Worm (Caenorhabditis elegans) whole organism, young adult: Measurements from ENCODE around the gene Y43B11AR.1.

Experiments used
- B0336.3 ChIP-seq: fragments of 200-800 bp; sonication (Bioruptor generic); IDR thresholded peaks from 2 replicates; pipeline ENCODE4 v1.3.6; 2022; ENCODE audit warnings: missing genetic modification characterization, missing compliant biosample characterization
- C06A6.2 ChIP-seq: fragments of 200-800 bp; sonication (Bioruptor generic); conservative IDR thresholded peaks from 2 replicates; pipeline ENCODE4 v1.3.6; 2022; ENCODE audit warnings: missing genetic modification characterization, missing compliant biosample characterization
- C17E4.6 ChIP-seq: fragments of 200-800 bp; sonication (Bioruptor generic); IDR thresholded peaks from 2 replicates; pipeline ENCODE4 v1.3.6; 2022; ENCODE audit warnings: missing genetic modification reagents, missing genetic modification characterization, missing compliant biosample characterization
- D2030.7 ChIP-seq: fragments of 200-800 bp; sonication (Bioruptor generic); IDR thresholded peaks from 2 replicates; pipeline ENCODE4 v1.3.6; 2022; ENCODE audit warnings: missing genetic modification reagents, missing genetic modification characterization, missing compliant biosample characterization
- F10E7.11 ChIP-seq: sonication (generic microtip); optimal IDR thresholded peaks from 2 replicates; lab custom pipeline; 2017; ENCODE audit warnings: mild to moderate bottlenecking, missing genetic modification characterization, moderate library complexity, missing compliant biosample characterization
- F22D6.2 ChIP-seq: sonication (generic microtip); optimal IDR thresholded peaks from 2 replicates; lab custom pipeline; 2016; ENCODE audit warnings: mild to moderate bottlenecking, missing genetic modification characterization, missing compliant biosample characterization
- F52B5.7 ChIP-seq: sonication (generic microtip); optimal IDR thresholded peaks from 2 replicates; lab custom pipeline; 2016; ENCODE audit warnings: mild to moderate bottlenecking, missing genetic modification characterization, missing compliant biosample characterization
- F57A8.1 ChIP-seq: fragments of 200-800 bp; sonication (Bioruptor generic); optimal IDR thresholded peaks from 2 replicates; lab custom pipeline; 2018; ENCODE audit warnings: mild to moderate bottlenecking, missing genetic modification characterization, moderate library complexity, missing compliant biosample characterization
- K12H6.12 ChIP-seq: fragments of 200-800 bp; sonication (Bioruptor generic); optimal IDR thresholded peaks from 2 replicates; lab custom pipeline; 2018; ENCODE audit warnings: mild to moderate bottlenecking, missing genetic modification characterization, missing compliant biosample characterization
- Y56A3A.18 ChIP-seq: fragments of 200-800 bp; sonication (Bioruptor generic); IDR thresholded peaks from 2 replicates; pipeline ENCODE4 v1.3.6; 2022; ENCODE audit warnings: missing genetic modification reagents, missing genetic modification characterization, missing compliant biosample characterization
- Y79H2A.3 ChIP-seq: fragments of 200-800 bp; sonication (Bioruptor generic); conservative IDR thresholded peaks from 2 replicates; pipeline ENCODE4 v1.3.6; 2022; ENCODE audit warnings: missing genetic modification reagents, missing genetic modification characterization, missing compliant biosample characterization
- ZK185.1 ChIP-seq: sonication (generic microtip); optimal IDR thresholded peaks from 2 replicates; lab custom pipeline; 2016; ENCODE audit warnings: mild to moderate bottlenecking, missing genetic modification characterization, missing compliant biosample characterization; ENCODE audit not compliant: poor library complexity, severe bottlenecking
- aptf-3 ChIP-seq: fragments of 200-800 bp; sonication (Bioruptor generic); IDR thresholded peaks from 2 replicates; pipeline ENCODE4 v1.3.6; 2022; ENCODE audit warnings: missing genetic modification characterization, missing compliant biosample characterization
- attf-3 ChIP-seq: fragments of 200-800 bp; sonication (Bioruptor generic); conservative IDR thresholded peaks from 2 replicates; pipeline ENCODE4 v1.3.6; 2022; ENCODE audit warnings: missing genetic modification reagents, missing genetic modification characterization, missing compliant biosample characterization
- attf-6 ChIP-seq: fragments of 200-800 bp; sonication (Bioruptor generic); IDR thresholded peaks from 2 replicates; pipeline ENCODE4 v1.3.6; 2022; ENCODE audit warnings: missing genetic modification reagents, missing genetic modification characterization, missing compliant biosample characterization
- bed-2 ChIP-seq: fragments of 200-800 bp; sonication (Bioruptor generic); IDR thresholded peaks from 2 replicates; pipeline ENCODE4 v1.3.6; 2022; ENCODE audit warnings: missing genetic modification reagents, missing genetic modification characterization, missing compliant biosample characterization
- ceh-27 ChIP-seq: fragments of 200-800 bp; sonication (Bioruptor generic); optimal IDR thresholded peaks from 2 replicates; lab custom pipeline; 2018; ENCODE audit warnings: mild to moderate bottlenecking, missing genetic modification characterization, moderate library complexity, missing compliant biosample characterization
- egl-18 ChIP-seq: fragments of 200-800 bp; sonication (Bioruptor generic); IDR thresholded peaks from 2 replicates; pipeline ENCODE4 v1.3.6; 2022; ENCODE audit warnings: missing genetic modification reagents, missing genetic modification characterization, missing compliant biosample characterization
- egl-44 ChIP-seq: fragments of 200-800 bp; sonication (Bioruptor generic); IDR thresholded peaks from 2 replicates; pipeline ENCODE4 v1.3.6; 2022; ENCODE audit warnings: missing genetic modification reagents, missing genetic modification characterization, missing compliant biosample characterization
- egrh-3 ChIP-seq: fragments of 200-800 bp; sonication (Bioruptor generic); IDR thresholded peaks from 2 replicates; pipeline ENCODE4 v1.3.6; 2022; ENCODE audit warnings: missing genetic modification reagents, missing genetic modification characterization, missing compliant biosample characterization
- fkh-3 ChIP-seq: sonication (generic microtip); optimal IDR thresholded peaks from 2 replicates; lab custom pipeline; 2016; ENCODE audit warnings: mild to moderate bottlenecking, missing genetic modification characterization, missing compliant biosample characterization
- him-1 ChIP-seq: sonication (generic microtip); optimal IDR thresholded peaks from 2 replicates; lab custom pipeline; 2016; ENCODE audit warnings: missing genotype, missing genetic modification reagents, missing genetic modification characterization, missing compliant biosample characterization
- lag-1 ChIP-seq: fragments of 200-800 bp; sonication (Bioruptor generic); IDR thresholded peaks from 2 replicates; pipeline ENCODE4 v1.3.6; 2022; ENCODE audit warnings: missing genetic modification reagents, missing genetic modification characterization, missing compliant biosample characterization
- let-526 ChIP-seq: fragments of 200-800 bp; sonication (Bioruptor generic); IDR thresholded peaks from 2 replicates; pipeline ENCODE4 v1.3.6; 2022; ENCODE audit warnings: missing genetic modification reagents, missing genetic modification characterization, missing compliant biosample characterization
- let-607 ChIP-seq, 2 experiments: fragments of 200-800 bp in 1 of 2; sonication (Bioruptor generic) in 1 of 2; sonication (generic microtip) in 1 of 2; optimal IDR thresholded peaks; 2 replicates each; lab custom pipeline; 2016 to 2018; ENCODE audit warnings: mild to moderate bottlenecking in 2 of 2, missing compliant biosample characterization in 2 of 2, missing genetic modification characterization in 2 of 2, moderate library complexity in 2 of 2, missing genotype in 1 of 2
- lin-26 ChIP-seq: fragments of 200-800 bp; sonication (Bioruptor generic); IDR thresholded peaks from 2 replicates; pipeline ENCODE4 v1.3.6; 2022; ENCODE audit warnings: missing genetic modification reagents, missing genetic modification characterization, missing compliant biosample characterization
- lin-35 ChIP-seq, 3 experiments: fragments of 150-350 bp in 2 of 3; sonication (generic microtip) in 1 of 3; optimal IDR thresholded peaks; 2 replicates each; lab custom pipeline; 2014 to 2018; ENCODE audit warnings: missing biosample characterization in 3 of 3, missing genetic modification characterization in 3 of 3, missing genetic modification reagents in 3 of 3
- lir-1 ChIP-seq: fragments of 200-800 bp; sonication (Bioruptor generic); conservative IDR thresholded peaks from 2 replicates; pipeline ENCODE4 v1.3.6; 2022; ENCODE audit warnings: missing genetic modification reagents, missing genetic modification characterization, missing compliant biosample characterization
- lsl-1 ChIP-seq: fragments of 200-800 bp; sonication (Bioruptor generic); optimal IDR thresholded peaks from 2 replicates; lab custom pipeline; 2018; ENCODE audit warnings: mild to moderate bottlenecking, missing genetic modification characterization, moderate library complexity, missing compliant biosample characterization
- mxl-1 ChIP-seq: sonication (generic microtip); optimal IDR thresholded peaks from 2 replicates; lab custom pipeline; 2016; ENCODE audit warnings: missing genetic modification characterization, missing compliant biosample characterization
- nfya-1 ChIP-seq: sonication (generic microtip); optimal IDR thresholded peaks from 2 replicates; lab custom pipeline; 2017; ENCODE audit warnings: antibody characterized with exemption, missing compliant biosample characterization, missing genetic modification characterization, borderline replicate concordance; ENCODE audit not compliant: insufficient read depth
- nhr-120 ChIP-seq: fragments of 200-800 bp; sonication (Bioruptor generic); IDR thresholded peaks from 2 replicates; pipeline ENCODE4 v1.3.6; 2022; ENCODE audit warnings: missing genetic modification characterization, missing compliant biosample characterization
- nhr-27 ChIP-seq: fragments of 200-800 bp; sonication (Bioruptor generic); optimal IDR thresholded peaks from 2 replicates; lab custom pipeline; 2018; ENCODE audit warnings: mild to moderate bottlenecking, missing genetic modification characterization, moderate library complexity, missing compliant biosample characterization
- nhr-80 ChIP-seq: sonication (generic microtip); optimal IDR thresholded peaks from 2 replicates; lab custom pipeline; 2016; ENCODE audit warnings: missing genetic modification characterization, missing compliant biosample characterization
- rcor-1 ChIP-seq: fragments of 200-800 bp; sonication (Bioruptor generic); IDR thresholded peaks from 2 replicates; pipeline ENCODE4 v1.3.6; 2022; ENCODE audit warnings: missing genetic modification reagents, missing genetic modification characterization, missing compliant biosample characterization
- rec-8 ChIP-seq, 2 experiments: sonication (generic microtip); optimal IDR thresholded peaks; 2 replicates each; lab custom pipeline; 2016; ENCODE audit warnings: mild to moderate bottlenecking in 2 of 2, missing genetic modification characterization in 2 of 2, missing genetic modification reagents in 2 of 2, missing genotype in 2 of 2, missing biosample characterization in 1 of 2, missing compliant biosample characterization in 1 of 2, moderate library complexity in 1 of 2
- sdz-38 ChIP-seq: sonication (generic microtip); optimal IDR thresholded peaks from 2 replicates; lab custom pipeline; 2016; ENCODE audit warnings: missing genotype, missing genetic modification characterization, missing compliant biosample characterization
- snpc-1.1 ChIP-seq: sonication (generic microtip); optimal IDR thresholded peaks from 2 replicates; lab custom pipeline; 2017; ENCODE audit warnings: missing genetic modification characterization, mild to moderate bottlenecking, missing compliant biosample characterization, antibody characterized with exemption, moderate library complexity, missing genotype, missing genetic modification reagents; ENCODE audit not compliant: insufficient read depth
- snpc-3.4 ChIP-seq: sonication (generic microtip); optimal IDR thresholded peaks from 2 replicates; lab custom pipeline; 2017; ENCODE audit warnings: missing genetic modification characterization, mild to moderate bottlenecking, missing compliant biosample characterization, antibody characterized with exemption, moderate library complexity, missing genotype, missing genetic modification reagents
- snpc-4 ChIP-seq, 5 experiments: fragments of 150-350 bp in 1 of 5; sonication (generic microtip) in 4 of 5; optimal IDR thresholded peaks; 2 replicates each; lab custom pipeline; 2014 to 2018; ENCODE audit warnings: missing genetic modification characterization in 5 of 5, missing biosample characterization in 3 of 5, antibody characterized with exemption in 2 of 5, mild to moderate bottlenecking in 2 of 5, missing compliant biosample characterization in 2 of 5, missing genotype in 2 of 5, moderate library complexity in 2 of 5, missing genetic modification reagents in 1 of 5
- somi-1 ChIP-seq: fragments of 200-800 bp; sonication (Bioruptor generic); optimal IDR thresholded peaks from 2 replicates; lab custom pipeline; 2018; ENCODE audit warnings: mild to moderate bottlenecking, missing genetic modification characterization, missing compliant biosample characterization
- sptf-2 ChIP-seq: fragments of 200-800 bp; sonication (Bioruptor generic); optimal IDR thresholded peaks from 2 replicates; lab custom pipeline; 2018; ENCODE audit warnings: mild to moderate bottlenecking, missing genetic modification characterization, missing compliant biosample characterization
- tbp1 ChIP-seq: fragments of 200-800 bp; sonication (Bioruptor generic); optimal IDR thresholded peaks from 2 replicates; lab custom pipeline; 2018; ENCODE audit warnings: mild to moderate bottlenecking, missing genetic modification characterization, missing compliant biosample characterization
- tlf-1 ChIP-seq: fragments of 200-800 bp; sonication (Bioruptor generic); optimal IDR thresholded peaks from 2 replicates; lab custom pipeline; 2018; ENCODE audit warnings: mild to moderate bottlenecking, missing genetic modification characterization, missing compliant biosample characterization
- unc-130 ChIP-seq: sonication (generic microtip); optimal IDR thresholded peaks from 2 replicates; lab custom pipeline; 2016; ENCODE audit warnings: missing genetic modification reagents, missing genetic modification characterization, missing compliant biosample characterization
- xnd-1 ChIP-seq: sonication (generic microtip); optimal IDR thresholded peaks from 2 replicates; lab custom pipeline; 2016; ENCODE audit warnings: missing genotype, missing genetic modification reagents, missing genetic modification characterization, missing compliant biosample characterization
- ztf-22 ChIP-seq: fragments of 200-800 bp; sonication (Bioruptor generic); optimal IDR thresholded peaks from 2 replicates; lab custom pipeline; 2018; ENCODE audit warnings: mild to moderate bottlenecking, missing genetic modification characterization, moderate library complexity, missing compliant biosample characterization

The Y43B11AR.1 gene

DNA sequence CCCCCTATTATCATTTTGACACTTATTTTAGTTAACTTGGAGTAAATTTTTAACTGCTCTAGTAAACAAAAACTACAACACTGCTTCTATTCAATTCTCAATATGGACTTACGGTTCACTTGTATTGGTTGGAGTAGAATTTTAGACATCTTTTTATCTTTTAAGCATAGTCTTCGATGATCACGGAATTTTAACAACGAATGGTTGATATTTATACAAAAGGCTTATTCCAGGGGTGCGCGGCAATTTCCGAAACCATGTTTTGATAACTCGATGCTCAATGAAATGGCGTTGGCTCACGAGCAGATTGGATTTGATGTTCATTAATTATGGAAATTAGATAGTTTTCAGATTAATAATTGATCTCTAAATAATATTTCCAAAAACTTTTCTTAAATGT, 37.9 kb upstream of the Y43B11AR.1 start (continued):
- TF ChIP-seq let-607 (tag; optimal IDR thresholded peaks at IDR 0.05; lab: Kevin White, UChicago) (no peak), lin-26 (peak; percentile 47; the same call in 1 of the 2 replicates), C17E4.6 (GFP tag; lab: Robert Waterston, UW) (peak; percentile 57; the same call in 1 of the 2 replicates), snpc-4 (GFP tag; optimal IDR thresholded peaks at IDR 0.05; lab: Kevin White, UChicago) (no peak), snpc-4 (tag; optimal IDR thresholded peaks at IDR 0.05; lab: Kevin White, UChicago) (peak in 3 of 4 experiments; percentile 32 to 74 (median 40)), F22D6.2 (tag; lab: Kevin White, UChicago) (no peak), aptf-3 (GFP tag; lab: Robert Waterston, UW) (no peak), unc-130 (GFP tag; lab: Kevin White, UChicago) (peak; percentile 92), attf-3 (no peak), fkh-3 (tag; lab: Kevin White, UChicago) (peak; percentile 20), bed-2 (GFP tag; lab: Robert Waterston, UW) (no peak), snpc-1.1 (tag; lab: Kevin White, UChicago) (peak; percentile 59), rec-8 (tag; optimal IDR thresholded peaks at IDR 0.05; lab: Kevin White, UChicago) (peak; percentile 30 to 60), lag-1 (GFP tag; lab: Robert Waterston, UW) (no peak), xnd-1 (tag; lab: Kevin White, UChicago) (peak; percentile 62), K12H6.12 (tag; lab: Kevin White, UChicago) (no peak), nhr-80 (tag; lab: Kevin White, UChicago) (no peak), egrh-3 (GFP tag; lab: Robert Waterston, UW) (no peak), tlf-1 (GFP tag; lab: Kevin White, UChicago) (peak; percentile 42), F10E7.11 (tag; lab: Kevin White, UChicago) (peak; percentile 72), Y56A3A.18 (GFP tag; lab: Robert Waterston, UW) (peak; percentile 63), F52B5.7 (peak; percentile 28), lsl-1 (GFP tag; lab: Kevin White, UChicago) (peak; percentile 31), egl-44 (no peak), tbp1 (GFP tag; lab: Kevin White, UChicago) (peak; percentile 35), nhr-120 (GFP tag; lab: Robert Waterston, UW) (no peak), sptf-2 (no peak), B0336.3 (peak; percentile 93), let-526 (GFP tag; lab: Robert Waterston, UW) (no peak), nhr-27 (no peak), snpc-3.4 (tag; lab: Kevin White, UChicago) (peak; percentile 85), C06A6.2 (no peak), rcor-1 (GFP tag; lab: Robert Waterston, UW) (peak; percentile 82), him-1 (tag; lab: Kevin White, UChicago) (peak; percentile 38), ztf-22 (GFP tag; lab: Kevin White, UChicago) (no peak), Y79H2A.3 (peak; percentile 58; the same call in 1 of the 2 replicates), somi-1 (no peak), lin-35 (GFP tag; optimal IDR thresholded peaks at IDR 0.05; lab: Kevin White, UChicago) (peak in 1 of 3 experiments; percentile 4), mxl-1 (tag; lab: Kevin White, UChicago) (no peak), ZK185.1 (tag; lab: Kevin White, UChicago) (no peak), sdz-38 (tag; lab: Kevin White, UChicago) (no peak), attf-6 (peak; percentile 83), nfya-1 (no peak), F57A8.1 (no peak), ceh-27 (GFP tag; lab: Kevin White, UChicago) (no peak), egl-18 (GFP tag; lab: Robert Waterston, UW) (0 out of 2 replicates have a peak, but pooled peaks have one; percentile 57), D2030.7 (GFP tag; lab: Robert Waterston, UW) (peak; percentile 60), lir-1 (GFP tag; lab: Robert Waterston, UW) (no peak)
